Worm (Caenorhabditis elegans) whole organism, mixed stage, embryonic: ENCODE data around the gene srh-46.
A peak's percentile ranks its signal among the peaks of the same experiment; 100 is the strongest.

Source experiments
- M03D4.4 ChIP-seq: sonication (generic microtip); optimal IDR thresholded peaks from 2 replicates; lab custom pipeline; 2017; ENCODE audit warnings: mild to moderate bottlenecking, missing genetic modification characterization, missing compliant biosample characterization
- bed-3 ChIP-seq: fragments of 200-800 bp; sonication (Bioruptor generic); optimal IDR thresholded peaks from 3 replicates; lab custom pipeline; 2018; ENCODE audit warnings: mild to moderate bottlenecking, missing genetic modification characterization, moderate library complexity, missing compliant biosample characterization
- blmp-1 ChIP-seq: fragments of 150-350 bp; optimal IDR thresholded peaks from 2 replicates; lab custom pipeline; 2014; ENCODE audit warnings: missing biosample characterization, missing genetic modification characterization
- ceh-39 ChIP-seq: fragments of 150-350 bp; optimal IDR thresholded peaks from 2 replicates; lab custom pipeline; 2014; ENCODE audit warnings: missing biosample characterization, missing genetic modification characterization
- ceh-43 ChIP-seq: fragments of 200-800 bp; sonication (Bioruptor generic); optimal IDR thresholded peaks from 2 replicates; lab custom pipeline; 2018; ENCODE audit warnings: mild to moderate bottlenecking, missing genetic modification characterization, moderate library complexity, missing compliant biosample characterization
- ceh-83 ChIP-seq: fragments of 200-800 bp; sonication (Bioruptor generic); optimal IDR thresholded peaks from 2 replicates; lab custom pipeline; 2018; ENCODE audit warnings: mild to moderate bottlenecking, missing genetic modification characterization, missing compliant biosample characterization
- ces-1 ChIP-seq: fragments of 150-350 bp; optimal IDR thresholded peaks from 2 replicates; lab custom pipeline; 2014; ENCODE audit warnings: missing biosample characterization, missing genetic modification reagents, missing genetic modification characterization
- cnd-1 ChIP-seq: fragments of 200-800 bp; sonication (Bioruptor generic); optimal IDR thresholded peaks from 2 replicates; lab custom pipeline; 2018; ENCODE audit warnings: mild to moderate bottlenecking, missing genetic modification characterization, missing compliant biosample characterization
- drap-1 ChIP-seq: fragments of 200-800 bp; sonication (Bioruptor generic); optimal IDR thresholded peaks from 3 replicates; lab custom pipeline; 2018; ENCODE audit warnings: mild to moderate bottlenecking, missing genetic modification characterization, missing compliant biosample characterization
- elt-1 ChIP-seq: sonication (generic microtip); optimal IDR thresholded peaks from 2 replicates; lab custom pipeline; 2017; ENCODE audit warnings: missing genetic modification characterization, mild to moderate bottlenecking, missing compliant biosample characterization, antibody characterized with exemption, moderate library complexity, borderline replicate concordance; ENCODE audit not compliant: insufficient read depth
- elt-3 ChIP-seq: fragments of 150-350 bp; optimal IDR thresholded peaks from 2 replicates; lab custom pipeline; 2014; ENCODE audit warnings: missing biosample characterization, missing genetic modification characterization
- flh-1 ChIP-seq: fragments of 200-800 bp; sonication (Bioruptor generic); optimal IDR thresholded peaks from 2 replicates; lab custom pipeline; 2018; ENCODE audit warnings: mild to moderate bottlenecking, missing genetic modification characterization, moderate library complexity, missing compliant biosample characterization
- ham-2 ChIP-seq: fragments of 200-800 bp; sonication (Bioruptor generic); optimal IDR thresholded peaks from 2 replicates; lab custom pipeline; 2018; ENCODE audit warnings: mild to moderate bottlenecking, missing genetic modification characterization, missing compliant biosample characterization
- hlh-1 ChIP-seq: fragments of 150-350 bp; optimal IDR thresholded peaks from 2 replicates; lab custom pipeline; 2014; ENCODE audit warnings: missing biosample characterization, missing genetic modification reagents, missing genetic modification characterization
- lin-13 ChIP-seq: fragments of 150-350 bp; optimal IDR thresholded peaks from 2 replicates; lab custom pipeline; 2014; ENCODE audit warnings: missing biosample characterization, missing genetic modification characterization
- lin-32 ChIP-seq: fragments of 200-800 bp; sonication (Bioruptor generic); optimal IDR thresholded peaks from 2 replicates; lab custom pipeline; 2018; ENCODE audit warnings: mild to moderate bottlenecking, missing genetic modification characterization, missing compliant biosample characterization
- lsy-2 ChIP-seq: fragments of 150-350 bp; optimal IDR thresholded peaks from 2 replicates; lab custom pipeline; 2014; ENCODE audit warnings: missing biosample characterization, missing genetic modification characterization
- mab-5 ChIP-seq: fragments of 150-350 bp; optimal IDR thresholded peaks from 2 replicates; lab custom pipeline; 2014; ENCODE audit warnings: missing biosample characterization, missing genetic modification characterization
- mep-1 ChIP-seq: fragments of 150-350 bp; optimal IDR thresholded peaks from 2 replicates; lab custom pipeline; 2017; ENCODE audit warnings: missing biosample characterization, missing genetic modification reagents, missing genetic modification characterization, inconsistent platforms
- mls-2 ChIP-seq: sonication (generic microtip); optimal IDR thresholded peaks from 2 replicates; lab custom pipeline; 2016; ENCODE audit warnings: mild to moderate bottlenecking, missing genetic modification characterization, moderate library complexity, missing compliant biosample characterization
- nhr-12 ChIP-seq: fragments of 150-350 bp; optimal IDR thresholded peaks from 2 replicates; lab custom pipeline; 2014; ENCODE audit warnings: missing biosample characterization, missing genetic modification characterization
- nhr-2 ChIP-seq: fragments of 150-350 bp; optimal IDR thresholded peaks from 2 replicates; lab custom pipeline; 2014; ENCODE audit warnings: missing biosample characterization, missing genetic modification characterization
- nhr-28 ChIP-seq: fragments of 150-350 bp; optimal IDR thresholded peaks from 2 replicates; lab custom pipeline; 2014; ENCODE audit warnings: missing biosample characterization, missing genetic modification characterization
- nhr-76 ChIP-seq: sonication (generic microtip); optimal IDR thresholded peaks from 2 replicates; lab custom pipeline; 2017; ENCODE audit warnings: missing biosample characterization, missing genetic modification characterization
- pha-4 ChIP-seq: fragments of 150-350 bp; optimal IDR thresholded peaks from 2 replicates; lab custom pipeline; 2018; ENCODE audit warnings: missing biosample characterization, missing genetic modification reagents, missing genetic modification characterization
- sem-2 ChIP-seq: fragments of 200-800 bp; sonication (Bioruptor generic); optimal IDR thresholded peaks from 2 replicates; lab custom pipeline; 2018; ENCODE audit warnings: mild to moderate bottlenecking, missing genetic modification characterization, missing compliant biosample characterization
- snpc-4 ChIP-seq: fragments of 150-350 bp; optimal IDR thresholded peaks from 2 replicates; lab custom pipeline; 2014; ENCODE audit warnings: missing biosample characterization, missing genetic modification characterization
- sptf-1 ChIP-seq: sonication (generic microtip); optimal IDR thresholded peaks from 2 replicates; lab custom pipeline; 2017; ENCODE audit warnings: mild to moderate bottlenecking, missing genetic modification characterization, moderate library complexity, missing compliant biosample characterization
- tbx-8 ChIP-seq: fragments of 200-800 bp; sonication (Bioruptor generic); optimal IDR thresholded peaks from 2 replicates; lab custom pipeline; 2018; ENCODE audit warnings: mild to moderate bottlenecking, missing genetic modification characterization, moderate library complexity, missing compliant biosample characterization
- unc-120 ChIP-seq: sonication (generic microtip); optimal IDR thresholded peaks from 2 replicates; lab custom pipeline; 2017; ENCODE audit warnings: missing genetic modification characterization, missing compliant biosample characterization; ENCODE audit not compliant: poor library complexity, severe bottlenecking
- unc-39 ChIP-seq: fragments of 150-350 bp; optimal IDR thresholded peaks from 2 replicates; lab custom pipeline; 2014; ENCODE audit warnings: missing biosample characterization, missing genetic modification characterization
- unc-62 ChIP-seq: fragments of 150-350 bp; optimal IDR thresholded peaks from 2 replicates; lab custom pipeline; 2014; ENCODE audit warnings: missing biosample characterization, missing genetic modification reagents, missing genetic modification characterization
- zip-8 ChIP-seq: fragments of 150-350 bp; optimal IDR thresholded peaks from 2 replicates; lab custom pipeline; 2014; ENCODE audit warnings: missing biosample characterization, missing genetic modification characterization
- ztf-11 ChIP-seq: fragments of 150-350 bp; optimal IDR thresholded peaks from 2 replicates; lab custom pipeline; 2014; ENCODE audit warnings: missing biosample characterization, missing genetic modification characterization

srh-46 gene

DNA sequence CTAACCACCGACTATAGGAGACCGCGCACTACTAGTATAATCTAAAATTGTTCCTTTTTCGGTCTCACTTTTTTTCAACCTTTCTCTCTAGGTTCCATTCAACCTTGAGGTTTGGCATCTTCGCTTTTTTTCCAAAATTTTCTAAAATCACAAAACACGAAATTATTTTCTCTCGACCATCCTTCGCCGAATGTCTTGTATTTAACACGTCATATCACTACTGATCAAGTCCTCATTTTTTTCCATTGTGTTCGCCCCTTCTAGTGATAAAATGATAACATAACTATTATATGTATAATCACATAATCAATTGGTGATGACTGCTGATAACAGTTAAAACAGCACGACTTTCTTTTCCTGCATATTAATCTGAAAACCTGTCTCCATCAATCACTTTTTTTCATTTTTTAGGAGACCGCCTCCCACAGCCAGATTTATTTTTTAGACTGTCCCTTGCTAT is 8.4 kb upstream of the srh-46 start, which contains the start of gene T03F7.7:
Gene T03F7.7, plus strand, starts transcription at position 410 of the 460 bp plus-strand sequence.
- TF ChIP-seq mab-5 (tag; lab: Kevin White, UChicago) (no peak), zip-8 (tag; lab: Kevin White, UChicago) (no peak), ztf-11 (no peak), unc-39 (no peak), lsy-2 (no peak), ham-2 (no peak), cnd-1 (tag; lab: Kevin White, UChicago) (no peak), lin-32 (GFP tag; lab: Kevin White, UChicago) (no peak), nhr-28 (tag; lab: Kevin White, UChicago) (no peak), bed-3 (GFP tag; lab: Kevin White, UChicago) (no peak), nhr-2 (no peak), drap-1 (GFP tag; lab: Kevin White, UChicago) (no peak), nhr-76 (tag; lab: Kevin White, UChicago) (no peak), snpc-4 (tag; lab: Kevin White, UChicago) (no peak), mep-1 (tag; lab: Kevin White, UChicago) (no peak), sptf-1 (no peak), ces-1 (GFP tag; lab: Kevin White, UChicago) (no peak), blmp-1 (no peak)

DNA sequence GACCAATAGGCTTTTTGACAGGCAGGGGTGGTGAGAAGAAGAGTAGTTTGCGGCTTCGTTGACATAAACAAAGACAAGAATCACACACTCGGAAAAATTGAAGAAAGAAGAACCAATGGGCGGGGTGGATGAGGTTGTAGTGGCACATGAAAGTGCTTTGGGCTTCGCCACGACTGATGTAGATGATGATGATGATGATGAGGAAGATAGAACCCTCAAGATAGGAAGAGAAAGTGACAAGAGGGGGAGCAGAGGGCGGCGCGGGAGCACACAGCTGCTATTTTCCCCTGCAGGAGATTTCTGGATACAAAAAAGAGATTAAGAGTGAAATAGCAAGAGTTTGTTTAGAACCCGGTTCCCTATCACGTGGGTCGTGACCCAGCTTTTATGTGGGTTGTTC is 6.2 kb upstream of the srh-46 start:
- peak; percentile 64 for TF ChIP-seq hlh-1 (tag; lab: Kevin White, UChicago)
- TF ChIP-seq unc-120 (tag; lab: Kevin White, UChicago), result peak; percentile 66
- peak; percentile 79 for TF ChIP-seq unc-62 (GFP tag; lab: Kevin White, UChicago)
- TF ChIP-seq lin-13 (tag; lab: Kevin White, UChicago), result no peak
- TF ChIP-seq, all 35 proteins: peak for 3

DNA sequence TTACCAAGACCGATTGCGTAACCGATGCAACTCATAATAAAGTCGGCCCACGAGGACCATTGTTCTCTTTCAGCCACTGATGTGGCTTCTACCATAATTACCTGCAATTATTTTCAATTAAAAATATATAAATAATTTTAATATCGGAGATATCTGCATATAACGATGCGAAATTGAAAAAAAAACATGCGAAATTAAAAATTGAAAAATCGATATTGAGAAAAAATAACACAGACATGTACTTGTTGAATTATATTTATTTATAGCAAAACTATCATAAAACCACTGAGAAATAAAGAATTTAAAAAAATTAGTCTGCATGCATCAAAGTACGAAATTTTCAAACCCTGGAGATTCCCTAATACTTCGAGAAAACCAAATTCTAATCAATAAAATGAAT is 5.7 kb upstream of the srh-46 start, which contains the start of gene snf-11:
Gene snf-11, minus strand, starts transcription at position 101 of the 400 bp plus-strand sequence.
- TF ChIP-seq ztf-11, result no peak
- TF ChIP-seq, all 35 proteins: peak for 0

DNA sequence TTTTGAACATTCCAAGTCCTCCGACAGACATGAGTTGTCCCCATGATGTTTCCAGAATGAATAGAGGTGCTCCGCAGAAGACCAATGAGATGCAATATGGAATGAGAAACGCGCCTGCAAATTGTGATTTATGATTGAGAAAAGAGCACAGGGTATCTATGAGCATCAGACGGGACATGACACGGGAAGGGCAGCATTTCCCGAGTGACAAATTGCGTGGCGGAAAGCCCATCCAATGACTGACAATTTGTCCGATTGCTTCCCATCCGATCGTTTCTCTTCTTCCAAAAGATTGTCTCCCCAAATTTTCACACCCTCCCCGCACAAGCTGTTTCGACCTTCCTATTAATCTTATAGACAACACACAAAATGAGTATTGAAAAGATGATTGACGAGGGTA is 5.1 kb upstream of the srh-46 start:
- TF ChIP-seq zip-8 (tag; lab: Kevin White, UChicago) (no peak), pha-4 (no peak), unc-120 (tag; lab: Kevin White, UChicago) (peak; percentile 87), unc-39 (no peak), mls-2 (tag; lab: Kevin White, UChicago) (no peak), ceh-83 (GFP tag; lab: Kevin White, UChicago) (no peak), M03D4.4 (tag; lab: Kevin White, UChicago) (no peak), nhr-76 (tag; lab: Kevin White, UChicago) (no peak), nhr-12 (no peak), lin-13 (tag; lab: Kevin White, UChicago) (no peak), sem-2 (no peak), unc-62 (GFP tag; lab: Kevin White, UChicago) (peak; percentile 98), ceh-43 (GFP tag; lab: Kevin White, UChicago) (no peak), ham-2 (no peak), blmp-1 (no peak), elt-3 (tag; lab: Kevin White, UChicago) (no peak), cnd-1 (tag; lab: Kevin White, UChicago) (no peak), bed-3 (GFP tag; lab: Kevin White, UChicago) (no peak), sptf-1 (no peak), nhr-28 (tag; lab: Kevin White, UChicago) (no peak), elt-1 (tag; lab: Kevin White, UChicago) (no peak), flh-1 (no peak), hlh-1 (tag; lab: Kevin White, UChicago) (peak; percentile 1), tbx-8 (no peak), ceh-39 (tag; lab: Kevin White, UChicago) (no peak), ztf-11 (no peak), mab-5 (tag; lab: Kevin White, UChicago) (peak; percentile 72), nhr-2 (no peak), drap-1 (GFP tag; lab: Kevin White, UChicago) (no peak)
- TF ChIP-seq, all 35 proteins: peak for 4
